Worm (Caenorhabditis elegans): ENCODE results near the gene sri-6.
A peak's percentile ranks its signal among the peaks of the same experiment; 100 is the strongest.

The sri-6 gene

ce11 chrV:13173718-13174117, 11.8 kb upstream of the sri-6 start (continued):
- TF ChIP-seq dmd-6 (GFP tag; IDR thresholded peaks at IDR 0.05) (no peak), daf-19 (GFP tag; conservative IDR thresholded peaks at IDR 0.05) (no peak), dve-1 (tag; optimal IDR thresholded peaks at IDR 0.05; ENCODE audit: insufficient read depth) (no peak), pha-4 (GFP tag; IDR thresholded peaks at IDR 0.05) (no peak), pha-4 (tag; optimal IDR thresholded peaks at IDR 0.05) (no peak), daf-12 (tag; optimal IDR thresholded peaks at IDR 0.05) (no peak), aha-1 (tag) (peak; percentile 53), mxl-2 (GFP tag; conservative IDR thresholded peaks at IDR 0.05) (no peak), ceh-82 (tag; optimal IDR thresholded peaks at IDR 0.05) (no peak), gei-8 (GFP tag; optimal IDR thresholded peaks at IDR 0.05) (no peak)

ce11 chrV:13176117-13176753, 9.2 kb upstream of the sri-6 start, which contains the start of gene him-17:
TSS of gene him-17 (plus strand) at chrV:13176711.
- TF ChIP-seq snpc-4 (tag; optimal IDR thresholded peaks at IDR 0.05) (no peak), nhr-11 (tag; optimal IDR thresholded peaks at IDR 0.05) (no peak), lir-3 (tag; optimal IDR thresholded peaks at IDR 0.05) (no peak), nhr-102 (tag; optimal IDR thresholded peaks at IDR 0.05) (no peak), ztf-11 (tag; optimal IDR thresholded peaks at IDR 0.05) (no peak), aly-2 (tag; optimal IDR thresholded peaks at IDR 0.05) (no peak), F49E8.2 (tag; optimal IDR thresholded peaks at IDR 0.05; ENCODE audit: borderline replicate concordance) (no peak), nhr-28 (tag; optimal IDR thresholded peaks at IDR 0.05) (no peak), nhr-10 (tag; optimal IDR thresholded peaks at IDR 0.05) (no peak), zip-2 (tag; optimal IDR thresholded peaks at IDR 0.05) (no peak), lin-13 (GFP tag; optimal IDR thresholded peaks at IDR 0.05) (no peak), hmg-1.1 (GFP tag; IDR thresholded peaks at IDR 0.05) (peak; percentile 50; the same call in 1 of the 2 replicates), nhr-6 (tag; optimal IDR thresholded peaks at IDR 0.05) (peak; percentile 53), dpl-1 (GFP tag; optimal IDR thresholded peaks at IDR 0.05) (peak; percentile 25), dmd-6 (GFP tag; IDR thresholded peaks at IDR 0.05) (no peak), hlh-11 (tag; optimal IDR thresholded peaks at IDR 0.05) (peak; percentile 32), dmd-8 (GFP tag; IDR thresholded peaks at IDR 0.05) (no peak), fos-1 (tag; optimal IDR thresholded peaks at IDR 0.05) (no peak), set-16 (GFP tag; IDR thresholded peaks at IDR 0.05) (no peak), unc-62 (GFP tag; optimal IDR thresholded peaks at IDR 0.05 in 1 of 2) (no peak), unc-62 (tag; optimal IDR thresholded peaks at IDR 0.05) (no peak), ztf-7 (tag; optimal IDR thresholded peaks at IDR 0.05) (no peak), ceh-32 (tag; optimal IDR thresholded peaks at IDR 0.05; ENCODE audit: poor library complexity) (no peak), madf-9 (GFP tag; conservative IDR thresholded peaks at IDR 0.05) (no peak), vab-7 (GFP tag; IDR thresholded peaks at IDR 0.05) (no peak), ama-1 (optimal IDR thresholded peaks at IDR 0.05) (no peak), mdt-29 (GFP tag; IDR thresholded peaks at IDR 0.05) (no peak), zag-1 (tag; optimal IDR thresholded peaks at IDR 0.05) (no peak), nhr-76 (tag; optimal IDR thresholded peaks at IDR 0.05) (no peak), hlh-30 (tag; optimal IDR thresholded peaks at IDR 0.05; ENCODE audit: insufficient read depth) (no peak), tag-97 (GFP tag; IDR thresholded peaks at IDR 0.05) (no peak), ceh-62 (tag; optimal IDR thresholded peaks at IDR 0.05) (no peak), unc-130 (GFP tag; optimal IDR thresholded peaks at IDR 0.05) (no peak), mxl-3 (GFP tag; optimal IDR thresholded peaks at IDR 0.05) (no peak), hif-1 (tag; optimal IDR thresholded peaks at IDR 0.05) (no peak), daf-16 (GFP tag; optimal IDR thresholded peaks at IDR 0.05) (no peak), daf-16 (tag; optimal IDR thresholded peaks at IDR 0.05) (peak; percentile 36), zip-11 (GFP tag; IDR thresholded peaks at IDR 0.05) (no peak), Y48G9A.11 (GFP tag; IDR thresholded peaks at IDR 0.05) (no peak), sdz-12 (GFP tag; optimal IDR thresholded peaks at IDR 0.05) (no peak), ceh-20 (GFP tag; IDR thresholded peaks at IDR 0.05) (no peak), zfp-3 (GFP tag; conservative IDR thresholded peaks at IDR 0.05) (no peak), skn-1 (tag; optimal IDR thresholded peaks at IDR 0.05) (no peak)
